Worm (Caenorhabditis elegans): Measurements from ENCODE around the gene dmsr-10.

The dmsr-10 gene

ce11 chrV:6764972-6765371 lies 36.8 kb downstream of the dmsr-10 start, which contains the start of gene bbs-8:
Gene bbs-8, minus strand, starts transcription at chrV:6765072.
- TF ChIP-seq gmeb-1 (tag; optimal IDR thresholded peaks at IDR 0.05) = no peak
- TF ChIP-seq nhr-6 (tag; optimal IDR thresholded peaks at IDR 0.05) = no peak
- TF ChIP-seq lin-13 (GFP tag; optimal IDR thresholded peaks at IDR 0.05) = no peak
- no peak for TF ChIP-seq aly-2 (tag; optimal IDR thresholded peaks at IDR 0.05)
- TF ChIP-seq crh-2 (tag; optimal IDR thresholded peaks at IDR 0.05) = no peak
- TF ChIP-seq elt-1 (tag; optimal IDR thresholded peaks at IDR 0.05) = no peak
- no peak for TF ChIP-seq egl-27 (tag; optimal IDR thresholded peaks at IDR 0.05)
- no peak for TF ChIP-seq lin-39 (tag; optimal IDR thresholded peaks at IDR 0.05)
- no peak for TF ChIP-seq skn-1 (tag; optimal IDR thresholded peaks at IDR 0.05)
- no peak for TF ChIP-seq mbf-1 (tag; optimal IDR thresholded peaks at IDR 0.05)
- no peak for TF ChIP-seq mab-5 (tag; optimal IDR thresholded peaks at IDR 0.05)
- TF ChIP-seq nhr-10 (tag; optimal IDR thresholded peaks at IDR 0.05) = no peak
- TF ChIP-seq ztf-1 (GFP tag; conservative IDR thresholded peaks at IDR 0.05) = no peak
- TF ChIP-seq unc-62 (GFP tag; optimal IDR thresholded peaks at IDR 0.05) = no peak
- no peak for TF ChIP-seq blmp-1 (tag; optimal IDR thresholded peaks at IDR 0.05; ENCODE audit: insufficient read depth)
- no peak for TF ChIP-seq Y55F3AM.14 (GFP tag; optimal IDR thresholded peaks at IDR 0.05)
- TF ChIP-seq alr-1 (tag; optimal IDR thresholded peaks at IDR 0.05) = no peak
- TF ChIP-seq unc-55 (GFP tag; optimal IDR thresholded peaks at IDR 0.05) = no peak
- no peak for TF ChIP-seq sma-9 (GFP tag; optimal IDR thresholded peaks at IDR 0.05)
- no peak for TF ChIP-seq sma-9 (tag; optimal IDR thresholded peaks at IDR 0.05)

- TF ChIP-seq sma-3 (GFP tag; optimal IDR thresholded peaks at IDR 0.05) (no peak), ztf-1 (GFP tag; conservative IDR thresholded peaks at IDR 0.05) (no peak), ceh-16 (tag; optimal IDR thresholded peaks at IDR 0.05) (no peak), unc-62 (GFP tag; optimal IDR thresholded peaks at IDR 0.05) (no peak), peb-1 (tag; optimal IDR thresholded peaks at IDR 0.05) (no peak), elt-3 (tag; optimal IDR thresholded peaks at IDR 0.05) (no peak), ztf-4 (tag; optimal IDR thresholded peaks at IDR 0.05) (no peak), lin-11 (tag; optimal IDR thresholded peaks at IDR 0.05) (no peak), F13H6.1 (tag; optimal IDR thresholded peaks at IDR 0.05) (no peak), unc-39 (tag; optimal IDR thresholded peaks at IDR 0.05) (no peak), ZK546.5 (tag; optimal IDR thresholded peaks at IDR 0.05) (no peak)
Observed at ce11 chrV:6762361-6762760, 39.4 kb downstream of the dmsr-10 start, which contains the start of gene T25F10.4. Gene T25F10.4, minus strand, starts transcription at chrV:6762461.

ce11 chrV:6758017-6758416 lies 43.7 kb downstream of the dmsr-10 start, which contains the start of gene dbl-1:
Gene dbl-1, plus strand, starts transcription at chrV:6758135.
- TF ChIP-seq nhr-6 (tag; optimal IDR thresholded peaks at IDR 0.05) = no peak
- TF ChIP-seq nhr-10 (tag; optimal IDR thresholded peaks at IDR 0.05) = no peak
- TF ChIP-seq alr-1 (tag; optimal IDR thresholded peaks at IDR 0.05) = no peak

ce11 chrV:6753257-6753656 lies 48.5 kb downstream of the dmsr-10 start:
- TF ChIP-seq nhr-11 (tag; optimal IDR thresholded peaks at IDR 0.05) = no peak

ce11 chrV:6751493-6752100 lies 50.2 kb downstream of the dmsr-10 start:
- TF ChIP-seq nhr-77 (tag; optimal IDR thresholded peaks at IDR 0.05) = no peak
- TF ChIP-seq F13H6.1 (tag; optimal IDR thresholded peaks at IDR 0.05) = peak; percentile 46
- TF ChIP-seq nhr-129 (tag; optimal IDR thresholded peaks at IDR 0.05) = peak; percentile 34
- peak; percentile 52 for TF ChIP-seq sma-9 (GFP tag; optimal IDR thresholded peaks at IDR 0.05)
- TF ChIP-seq sma-9 (tag; optimal IDR thresholded peaks at IDR 0.05) = no peak
- TF ChIP-seq unc-62 (GFP tag; optimal IDR thresholded peaks at IDR 0.05) = no peak
- TF ChIP-seq mab-5 (tag; optimal IDR thresholded peaks at IDR 0.05) = peak; percentile 34
- TF ChIP-seq gmeb-1 (tag; optimal IDR thresholded peaks at IDR 0.05) = no peak
- TF ChIP-seq lin-39 (tag; optimal IDR thresholded peaks at IDR 0.05) = no peak
